Fruit fly (Drosophila melanogaster): ENCODE data around the gene dgt4.

Gene dgt4

DNA sequence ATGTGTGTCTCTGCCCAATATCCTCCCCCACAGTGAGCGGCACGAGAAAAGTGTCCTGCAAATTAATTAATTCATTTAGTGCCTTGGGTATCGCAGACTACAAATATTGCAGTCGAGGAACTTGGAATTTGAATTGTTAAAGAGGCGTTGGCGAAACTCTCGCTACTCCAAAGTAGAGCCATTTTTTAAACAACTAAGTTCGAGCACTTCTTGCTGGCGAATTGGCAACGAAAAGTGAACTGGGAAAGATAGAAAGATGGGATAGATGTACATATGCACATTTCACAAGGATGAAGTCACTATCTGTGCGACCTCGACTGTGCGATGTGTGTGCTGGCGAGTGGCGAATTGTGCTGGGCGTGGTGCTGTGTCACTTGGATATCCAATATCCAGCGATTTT, 6.7 kb upstream of the dgt4 start:
- TF ChIP-seq nerfin-1 (tag; optimal IDR thresholded peaks at IDR 0.05) (peak; percentile 13), CG3281 (GFP tag; optimal IDR thresholded peaks at IDR 0.05) (peak; percentile 19), CG14710 (tag; optimal IDR thresholded peaks at IDR 0.05) (peak; percentile 43), corto (GFP tag; optimal IDR thresholded peaks at IDR 0.05) (no peak), dmrt11E (tag; optimal IDR thresholded peaks at IDR 0.05) (peak; percentile 57), CG2116 (GFP tag; optimal IDR thresholded peaks at IDR 0.05) (no peak), pnt (GFP tag; optimal IDR thresholded peaks at IDR 0.05) (peak; percentile 4), CG3847 (GFP tag; IDR thresholded peaks at IDR 0.05) (no peak), ac (GFP tag; optimal IDR thresholded peaks at IDR 0.05) (no peak), CG8388 (GFP tag; optimal IDR thresholded peaks at IDR 0.05) (peak; percentile 26), fu2 (GFP tag; optimal IDR thresholded peaks at IDR 0.05) (no peak), lab (GFP tag; optimal IDR thresholded peaks at IDR 0.05) (peak; percentile 36), TFAM (GFP tag; optimal IDR thresholded peaks at IDR 0.05) (no peak), hkb (optimal IDR thresholded peaks at IDR 0.05) (no peak), hkb (GFP tag; IDR thresholded peaks at IDR 0.05) (peak; percentile 36; the same call in 1 of the 2 replicates), CG7556 (GFP tag; optimal IDR thresholded peaks at IDR 0.05) (peak; percentile 52), MESR4 (GFP tag; optimal IDR thresholded peaks at IDR 0.05) (no peak), CG9876 (GFP tag; optimal IDR thresholded peaks at IDR 0.05) (no peak), CG15269 (tag; optimal IDR thresholded peaks at IDR 0.05) (peak; percentile 30), gem (tag; optimal IDR thresholded peaks at IDR 0.05) (peak; percentile 57), CG18599 (GFP tag; optimal IDR thresholded peaks at IDR 0.05) (peak; percentile 48), CG9727 (GFP tag; optimal IDR thresholded peaks at IDR 0.05) (peak; percentile 64), CG30403 (GFP tag; optimal IDR thresholded peaks at IDR 0.05) (peak; percentile 34), croc (GFP tag; conservative IDR thresholded peaks at IDR 0.05) (peak; percentile 30; the same call in 2 of the 3 replicates), CG8924 (tag; optimal IDR thresholded peaks at IDR 0.05) (peak; percentile 44), ATbp (GFP tag; optimal IDR thresholded peaks at IDR 0.05) (peak; percentile 28), Gug (GFP tag; IDR thresholded peaks at IDR 0.05) (0 out of 4 replicates have a peak, but pooled peaks have one; percentile 4), CG11695 (GFP tag; IDR thresholded peaks at IDR 0.05) (peak; percentile 46; the same call in 1 of the 3 replicates), Chrac-16 (GFP tag; optimal IDR thresholded peaks at IDR 0.05) (peak; percentile 33), gt (GFP tag; IDR thresholded peaks at IDR 0.05) (no peak), CG6689 (GFP tag; IDR thresholded peaks at IDR 0.05) (peak; percentile 52), Xrp1 (GFP tag; IDR thresholded peaks at IDR 0.05) (peak; percentile 37; the same call in 1 of the 2 replicates), az2 (GFP tag; optimal IDR thresholded peaks at IDR 0.05) (peak; percentile 22), Doc2 (GFP tag; IDR thresholded peaks at IDR 0.05) (no peak), bcd (GFP tag; optimal IDR thresholded peaks at IDR 0.05) (peak; percentile 21), CG32532 (GFP tag; IDR thresholded peaks at IDR 0.05) (peak; percentile 40; the same call in 1 of the 2 replicates), CG16815 (GFP tag; optimal IDR thresholded peaks at IDR 0.05) (peak; percentile 29), CoRest (tag; optimal IDR thresholded peaks at IDR 0.05) (peak; percentile 29), CG10654 (GFP tag; optimal IDR thresholded peaks at IDR 0.05) (no peak), CG15601 (tag; optimal IDR thresholded peaks at IDR 0.05) (peak; percentile 2), CG14965 (GFP tag; optimal IDR thresholded peaks at IDR 0.05; ENCODE audit: borderline replicate concordance) (no peak), PHDP (tag; optimal IDR thresholded peaks at IDR 0.05) (peak; percentile 21), CG3838 (GFP tag; optimal IDR thresholded peaks at IDR 0.05) (no peak), Antp (GFP tag; optimal IDR thresholded peaks at IDR 0.05) (peak; percentile 26), CG12769 (tag; optimal IDR thresholded peaks at IDR 0.05) (peak; percentile 6), Asciz (GFP tag; optimal IDR thresholded peaks at IDR 0.05) (peak; percentile 21), D19A (tag; optimal IDR thresholded peaks at IDR 0.05) (peak; percentile 29), esg (GFP tag; conservative IDR thresholded peaks at IDR 0.05) (0 out of 2 replicates have a peak, but pooled peaks have one; percentile 6), CG18262 (tag; optimal IDR thresholded peaks at IDR 0.05) (peak; percentile 63), CG9437 (GFP tag; optimal IDR thresholded peaks at IDR 0.05) (peak; percentile 6)

Measured in whole organism, embryonic.